Worm (Caenorhabditis elegans): ENCODE results near the gene txt-13.

ce11 chrII:10555484-10556075, 14.8 kb upstream of the txt-13 start:
- TF ChIP-seq aly-2 (tag; optimal IDR thresholded peaks at IDR 0.05) = no peak
- TF ChIP-seq nhr-11 (tag; optimal IDR thresholded peaks at IDR 0.05) = no peak
- TF ChIP-seq nhr-237 (tag; optimal IDR thresholded peaks at IDR 0.05) = no peak
- TF ChIP-seq ama-1 (optimal IDR thresholded peaks at IDR 0.05) = no peak
- TF ChIP-seq nhr-6 (tag; optimal IDR thresholded peaks at IDR 0.05) = no peak
- TF ChIP-seq R02D3.7 (tag; optimal IDR thresholded peaks at IDR 0.05) = no peak
- peak; percentile 44 for TF ChIP-seq snpc-4 (tag; optimal IDR thresholded peaks at IDR 0.05)

All from whole organism, L2 larva.